Worm (Caenorhabditis elegans): ENCODE data around the gene hsp-60.

Gene hsp-60

ce11 chrIII:1603776-1604175 lies 15.8 kb upstream of the hsp-60 start:
- no peak for TF ChIP-seq ztf-11 (tag; optimal IDR thresholded peaks at IDR 0.05)
- TF ChIP-seq nhr-237 (tag; optimal IDR thresholded peaks at IDR 0.05), result no peak
- no peak for TF ChIP-seq mep-1 (tag; optimal IDR thresholded peaks at IDR 0.05)
- no peak for TF ChIP-seq lin-13 (tag; optimal IDR thresholded peaks at IDR 0.05)
- TF ChIP-seq nhr-12 (tag; optimal IDR thresholded peaks at IDR 0.05), result no peak
- no peak for TF ChIP-seq pha-4 (tag; optimal IDR thresholded peaks at IDR 0.05)
- no peak for TF ChIP-seq nhr-2 (tag; optimal IDR thresholded peaks at IDR 0.05)
- TF ChIP-seq cnd-1 (tag; optimal IDR thresholded peaks at IDR 0.05), result no peak
- TF ChIP-seq drap-1 (GFP tag; optimal IDR thresholded peaks at IDR 0.05), result no peak
- no peak for TF ChIP-seq ceh-43 (GFP tag; optimal IDR thresholded peaks at IDR 0.05)
- TF ChIP-seq mls-2 (tag; optimal IDR thresholded peaks at IDR 0.05), result no peak
- no peak for TF ChIP-seq ham-2 (GFP tag; optimal IDR thresholded peaks at IDR 0.05)
- no peak for TF ChIP-seq bed-3 (GFP tag; optimal IDR thresholded peaks at IDR 0.05)
- no peak for TF ChIP-seq lsy-2 (tag; optimal IDR thresholded peaks at IDR 0.05)
- TF ChIP-seq nhr-28 (tag; optimal IDR thresholded peaks at IDR 0.05), result no peak
- no peak for TF ChIP-seq flh-1 (GFP tag; optimal IDR thresholded peaks at IDR 0.05)
- TF ChIP-seq elt-1 (tag; optimal IDR thresholded peaks at IDR 0.05; ENCODE audit: borderline replicate concordance, insufficient read depth), result no peak
- no peak for TF ChIP-seq ceh-83 (GFP tag; optimal IDR thresholded peaks at IDR 0.05)
- TF ChIP-seq sem-2 (GFP tag; optimal IDR thresholded peaks at IDR 0.05), result no peak

ce11 chrIII:1604514-1604976 lies 15.0 kb upstream of the hsp-60 start, which contains the start of gene Y22D7AL.6:
Gene Y22D7AL.6 (plus strand): TSS chrIII:1604926.
- TF ChIP-seq bed-3 (GFP tag; optimal IDR thresholded peaks at IDR 0.05) (peak; percentile 62), nhr-76 (tag; optimal IDR thresholded peaks at IDR 0.05) (no peak), ceh-83 (GFP tag; optimal IDR thresholded peaks at IDR 0.05) (peak; percentile 87), nhr-12 (tag; optimal IDR thresholded peaks at IDR 0.05) (no peak), flh-1 (GFP tag; optimal IDR thresholded peaks at IDR 0.05) (peak; percentile 62), elt-1 (tag; optimal IDR thresholded peaks at IDR 0.05; ENCODE audit: borderline replicate concordance, insufficient read depth) (no peak), sptf-1 (tag; optimal IDR thresholded peaks at IDR 0.05) (peak; percentile 86), snpc-4 (tag; optimal IDR thresholded peaks at IDR 0.05) (no peak), hlh-1 (tag; optimal IDR thresholded peaks at IDR 0.05) (no peak), elt-3 (tag; optimal IDR thresholded peaks at IDR 0.05) (no peak), mls-2 (tag; optimal IDR thresholded peaks at IDR 0.05) (peak; percentile 88), blmp-1 (tag; optimal IDR thresholded peaks at IDR 0.05) (peak; percentile 5), cnd-1 (tag; optimal IDR thresholded peaks at IDR 0.05) (peak; percentile 41), mep-1 (tag; optimal IDR thresholded peaks at IDR 0.05) (peak; percentile 48), ceh-43 (GFP tag; optimal IDR thresholded peaks at IDR 0.05) (peak; percentile 81), M03D4.4 (tag; optimal IDR thresholded peaks at IDR 0.05) (peak; percentile 85), ces-1 (GFP tag; optimal IDR thresholded peaks at IDR 0.05) (no peak), lsy-2 (tag; optimal IDR thresholded peaks at IDR 0.05) (no peak), lin-32 (GFP tag; optimal IDR thresholded peaks at IDR 0.05) (peak; percentile 45), nhr-237 (tag; optimal IDR thresholded peaks at IDR 0.05) (no peak), unc-39 (tag; optimal IDR thresholded peaks at IDR 0.05) (no peak), ceh-39 (tag; optimal IDR thresholded peaks at IDR 0.05) (no peak), sem-2 (GFP tag; optimal IDR thresholded peaks at IDR 0.05) (peak; percentile 72), unc-120 (tag; optimal IDR thresholded peaks at IDR 0.05; ENCODE audit: poor library complexity, severe bottlenecking) (peak; percentile 67), drap-1 (GFP tag; optimal IDR thresholded peaks at IDR 0.05) (peak; percentile 79), pha-4 (tag; optimal IDR thresholded peaks at IDR 0.05) (no peak), tbx-8 (GFP tag; optimal IDR thresholded peaks at IDR 0.05) (peak; percentile 18), zip-8 (tag; optimal IDR thresholded peaks at IDR 0.05) (no peak), unc-62 (GFP tag; optimal IDR thresholded peaks at IDR 0.05) (no peak), nhr-28 (tag; optimal IDR thresholded peaks at IDR 0.05) (no peak), lin-13 (tag; optimal IDR thresholded peaks at IDR 0.05) (peak; percentile 56), mab-5 (tag; optimal IDR thresholded peaks at IDR 0.05) (no peak), ham-2 (GFP tag; optimal IDR thresholded peaks at IDR 0.05) (peak; percentile 74), nhr-2 (tag; optimal IDR thresholded peaks at IDR 0.05) (no peak), ztf-11 (tag; optimal IDR thresholded peaks at IDR 0.05) (no peak)

DNA sequence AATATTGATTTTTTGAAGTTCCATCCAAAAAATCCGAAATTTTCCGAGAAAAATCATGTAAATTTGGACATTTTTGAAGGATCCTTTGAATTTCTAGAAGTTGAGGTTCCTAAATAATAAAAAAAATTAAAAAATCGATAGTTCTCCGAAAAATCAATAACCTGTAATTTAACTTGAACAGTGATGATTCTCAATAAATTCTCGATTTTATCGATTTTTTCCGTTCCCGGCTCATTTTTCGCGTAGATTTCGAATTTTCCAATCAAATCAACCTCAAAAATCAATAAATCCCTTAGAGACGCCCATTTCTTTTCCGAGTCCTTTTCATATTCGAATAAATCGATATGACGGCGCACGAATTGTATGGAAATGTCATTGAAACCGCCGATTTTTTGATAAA lies 11.9 kb upstream of the hsp-60 start:
- TF ChIP-seq cnd-1 (tag; optimal IDR thresholded peaks at IDR 0.05), result no peak
- no peak for TF ChIP-seq ceh-39 (tag; optimal IDR thresholded peaks at IDR 0.05)
- TF ChIP-seq snpc-4 (tag; optimal IDR thresholded peaks at IDR 0.05), result no peak
- no peak for TF ChIP-seq ceh-83 (GFP tag; optimal IDR thresholded peaks at IDR 0.05)
- TF ChIP-seq sptf-1 (tag; optimal IDR thresholded peaks at IDR 0.05), result no peak
- TF ChIP-seq mab-5 (tag; optimal IDR thresholded peaks at IDR 0.05), result no peak
- TF ChIP-seq hlh-1 (tag; optimal IDR thresholded peaks at IDR 0.05), result no peak
- no peak for TF ChIP-seq drap-1 (GFP tag; optimal IDR thresholded peaks at IDR 0.05)
